Worm (Caenorhabditis elegans): ENCODE results near the gene pitr-3.

- TF ChIP-seq dao-5 (tag; optimal IDR thresholded peaks at IDR 0.05) = no peak
- no peak for TF ChIP-seq him-1 (tag; optimal IDR thresholded peaks at IDR 0.05)
Measured at ce11 chrV:9146196-9146595, 5.0 kb upstream of the pitr-3 start.
